Worm (Caenorhabditis elegans): Measurements from ENCODE around the gene pygo-1.

DNA sequence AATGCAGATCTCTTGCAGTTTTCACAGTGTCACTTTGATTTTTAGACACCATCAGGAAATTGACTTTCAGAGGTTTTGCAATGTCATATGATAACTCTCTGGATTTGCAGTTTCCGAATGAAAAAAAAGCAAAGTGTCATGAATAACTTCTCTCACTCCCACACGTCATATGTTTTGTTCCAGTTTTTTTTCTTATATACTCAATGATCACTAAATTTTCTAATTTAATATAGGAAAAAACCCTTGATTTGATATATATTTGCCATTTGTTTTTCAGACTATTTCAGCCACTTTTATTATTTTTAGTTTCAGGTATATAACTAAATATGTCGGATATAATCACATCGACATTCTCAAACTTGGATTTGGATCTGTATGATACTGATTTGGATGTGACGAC, 45.6 kb upstream of the pygo-1 start, which contains the start of gene C09B9.1:
- TF ChIP-seq nfya-1 (tag; optimal IDR thresholded peaks at IDR 0.05; ENCODE audit: borderline replicate concordance, insufficient read depth) (no peak), ets-4 (GFP tag; optimal IDR thresholded peaks at IDR 0.05) (no peak)

Measured in whole organism, young adult.